Worm (Caenorhabditis elegans): Measurements from ENCODE around the gene kle-2.

The kle-2 gene

DNA sequence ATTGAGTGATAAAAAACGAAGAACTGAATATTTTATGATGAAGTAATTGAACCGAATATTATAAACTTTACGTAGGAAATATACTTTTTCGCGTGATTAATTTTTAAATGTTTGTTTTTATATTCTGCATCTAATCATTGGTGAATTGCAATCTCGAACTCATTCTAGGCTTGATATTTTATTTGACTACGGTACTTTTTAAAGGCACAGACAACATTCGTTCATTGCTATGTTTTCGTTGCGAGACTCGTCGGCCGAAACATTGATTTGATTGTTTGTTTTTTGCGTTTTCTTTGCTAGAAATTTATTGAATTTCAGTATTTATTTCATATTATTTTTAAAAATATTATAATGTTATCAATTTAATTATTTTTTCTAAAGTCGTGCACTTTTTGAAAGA lies 36.3 kb downstream of the kle-2 start, which contains the start of gene C06G4.4:
TSS of gene C06G4.4 (minus strand) at position 36 of the 400 bp plus-strand sequence.
- no peak for TF ChIP-seq ceh-36 (tag; optimal IDR thresholded peaks at IDR 0.05)
- no peak for TF ChIP-seq aly-1 (tag; optimal IDR thresholded peaks at IDR 0.05)
- no peak for TF ChIP-seq pes-1 (GFP tag; IDR thresholded peaks at IDR 0.05)
- no peak for TF ChIP-seq ama-1 (optimal IDR thresholded peaks at IDR 0.05)
- TF ChIP-seq scrt-1 (GFP tag; IDR thresholded peaks at IDR 0.05), result no peak
- TF ChIP-seq flt-1 (GFP tag; IDR thresholded peaks at IDR 0.05), result no peak
- no peak for TF ChIP-seq F13C5.2 (tag; optimal IDR thresholded peaks at IDR 0.05)
- no peak for TF ChIP-seq B0310.2 (tag; optimal IDR thresholded peaks at IDR 0.05)
- no peak for TF ChIP-seq tbx-11 (GFP tag; IDR thresholded peaks at IDR 0.05)
- no peak for TF ChIP-seq hnd-1 (tag; optimal IDR thresholded peaks at IDR 0.05)

DNA sequence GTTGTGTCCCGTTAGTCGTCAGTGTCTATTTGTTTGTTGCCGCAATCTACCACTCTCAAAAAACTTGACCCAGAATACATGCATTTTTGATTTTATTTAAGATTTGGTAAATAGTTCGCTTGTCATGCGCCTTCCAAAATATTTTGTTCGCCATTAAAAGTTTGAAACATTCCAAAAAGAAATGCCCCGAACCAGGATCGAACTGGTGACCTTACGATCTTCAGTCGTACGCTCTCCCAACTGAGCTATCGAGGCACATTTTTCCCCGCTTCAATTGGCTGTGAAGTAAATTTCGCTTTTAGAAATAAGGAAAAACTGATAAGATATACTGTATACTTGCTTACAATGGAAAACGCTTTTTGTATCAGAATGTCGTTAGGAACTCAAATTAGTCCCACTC lies 36.8 kb downstream of the kle-2 start:
- TF ChIP-seq flt-1 (GFP tag; IDR thresholded peaks at IDR 0.05), result no peak
- TF ChIP-seq B0310.2 (tag; optimal IDR thresholded peaks at IDR 0.05), result no peak
- TF ChIP-seq F13C5.2 (tag; optimal IDR thresholded peaks at IDR 0.05), result no peak
- TF ChIP-seq ceh-13 (GFP tag; optimal IDR thresholded peaks at IDR 0.05), result no peak
- TF ChIP-seq sea-1 (GFP tag; conservative IDR thresholded peaks at IDR 0.05), result no peak
- no peak for TF ChIP-seq hnd-1 (tag; optimal IDR thresholded peaks at IDR 0.05)
- no peak for TF ChIP-seq hmg-4 (GFP tag; optimal IDR thresholded peaks at IDR 0.05)
- TF ChIP-seq ama-1 (optimal IDR thresholded peaks at IDR 0.05), result no peak
- TF ChIP-seq pes-1 (GFP tag; IDR thresholded peaks at IDR 0.05), result no peak
- no peak for TF ChIP-seq tbx-11 (GFP tag; IDR thresholded peaks at IDR 0.05)
- TF ChIP-seq tra-4 (tag; optimal IDR thresholded peaks at IDR 0.05), result no peak
- no peak for TF ChIP-seq ets-7 (tag; optimal IDR thresholded peaks at IDR 0.05)

DNA sequence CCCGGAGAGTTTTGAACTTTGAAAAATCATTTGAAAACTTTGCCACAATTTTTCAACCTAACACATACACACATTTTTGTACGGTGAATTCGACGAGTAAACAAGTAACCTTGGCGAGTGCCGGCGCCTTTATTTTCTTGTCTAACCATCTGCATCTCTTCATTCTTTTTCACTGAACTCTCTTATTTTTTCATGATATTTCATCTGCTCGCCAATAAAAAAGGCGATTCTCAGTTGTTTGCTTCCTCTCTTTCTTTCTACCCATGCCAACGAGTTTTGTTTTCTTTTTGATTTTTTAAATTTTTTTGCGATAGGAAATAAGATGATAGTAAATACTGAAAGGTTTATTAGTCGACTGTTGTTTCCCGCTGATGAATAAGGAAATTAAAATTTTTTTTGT lies 37.2 kb downstream of the kle-2 start:
- TF ChIP-seq tra-4 (tag; optimal IDR thresholded peaks at IDR 0.05) (no peak), ets-7 (tag; optimal IDR thresholded peaks at IDR 0.05) (no peak), tbx-37 (GFP tag; conservative IDR thresholded peaks at IDR 0.05) (no peak), hmbx-1 (tag; optimal IDR thresholded peaks at IDR 0.05) (no peak), hmg-4 (GFP tag; optimal IDR thresholded peaks at IDR 0.05) (no peak), ceh-36 (tag; optimal IDR thresholded peaks at IDR 0.05) (no peak), B0310.2 (tag; optimal IDR thresholded peaks at IDR 0.05) (no peak), ceh-13 (GFP tag; optimal IDR thresholded peaks at IDR 0.05) (no peak), ama-1 (optimal IDR thresholded peaks at IDR 0.05) (no peak), tbx-11 (GFP tag; IDR thresholded peaks at IDR 0.05) (no peak), sea-1 (GFP tag; conservative IDR thresholded peaks at IDR 0.05) (no peak), scrt-1 (GFP tag; IDR thresholded peaks at IDR 0.05) (no peak), pes-1 (GFP tag; IDR thresholded peaks at IDR 0.05) (no peak), hnd-1 (tag; optimal IDR thresholded peaks at IDR 0.05) (no peak)

- no peak for TF ChIP-seq tbx-11 (GFP tag; IDR thresholded peaks at IDR 0.05)
- TF ChIP-seq flt-1 (GFP tag; IDR thresholded peaks at IDR 0.05), result no peak
- no peak for TF ChIP-seq pes-1 (GFP tag; IDR thresholded peaks at IDR 0.05)
- no peak for TF ChIP-seq sea-1 (GFP tag; conservative IDR thresholded peaks at IDR 0.05)
- TF ChIP-seq ceh-36 (tag; optimal IDR thresholded peaks at IDR 0.05), result no peak
Observed at ce11 chrIII:7979659-7980058, 38.1 kb downstream of the kle-2 start, which contains the start of gene clp-1. TSS of gene clp-1 (plus strand) at chrIII:7979959.

- no peak for TF ChIP-seq ceh-13 (GFP tag; optimal IDR thresholded peaks at IDR 0.05)
- TF ChIP-seq tbx-37 (GFP tag; conservative IDR thresholded peaks at IDR 0.05), result no peak
- TF ChIP-seq hmg-4 (GFP tag; optimal IDR thresholded peaks at IDR 0.05), result no peak
- TF ChIP-seq B0310.2 (tag; optimal IDR thresholded peaks at IDR 0.05), result no peak
- TF ChIP-seq hnd-1 (tag; optimal IDR thresholded peaks at IDR 0.05), result no peak
- TF ChIP-seq hmbx-1 (tag; optimal IDR thresholded peaks at IDR 0.05), result no peak
- TF ChIP-seq ceh-36 (tag; optimal IDR thresholded peaks at IDR 0.05), result no peak
- TF ChIP-seq pes-1 (GFP tag; IDR thresholded peaks at IDR 0.05), result no peak
- no peak for TF ChIP-seq F13C5.2 (tag; optimal IDR thresholded peaks at IDR 0.05)
- no peak for TF ChIP-seq scrt-1 (GFP tag; IDR thresholded peaks at IDR 0.05)
- no peak for TF ChIP-seq flt-1 (GFP tag; IDR thresholded peaks at IDR 0.05)
- no peak for TF ChIP-seq tra-4 (tag; optimal IDR thresholded peaks at IDR 0.05)
- no peak for TF ChIP-seq tbx-11 (GFP tag; IDR thresholded peaks at IDR 0.05)
- TF ChIP-seq ama-1 (optimal IDR thresholded peaks at IDR 0.05), result no peak
- TF ChIP-seq ets-7 (tag; optimal IDR thresholded peaks at IDR 0.05), result no peak
- TF ChIP-seq sea-1 (GFP tag; conservative IDR thresholded peaks at IDR 0.05), result no peak
Observed at ce11 chrIII:7981233-7981632, 39.7 kb downstream of the kle-2 start.

ce11 chrIII:7981938-7982337 lies 40.4 kb downstream of the kle-2 start:
- no peak for TF ChIP-seq tra-4 (tag; optimal IDR thresholded peaks at IDR 0.05)
- TF ChIP-seq ceh-36 (tag; optimal IDR thresholded peaks at IDR 0.05), result no peak
- TF ChIP-seq hnd-1 (tag; optimal IDR thresholded peaks at IDR 0.05), result no peak
- TF ChIP-seq hmbx-1 (tag; optimal IDR thresholded peaks at IDR 0.05), result no peak
- TF ChIP-seq flt-1 (GFP tag; IDR thresholded peaks at IDR 0.05), result no peak
- TF ChIP-seq ets-7 (tag; optimal IDR thresholded peaks at IDR 0.05), result no peak
- no peak for TF ChIP-seq aly-1 (tag; optimal IDR thresholded peaks at IDR 0.05)
- no peak for TF ChIP-seq scrt-1 (GFP tag; IDR thresholded peaks at IDR 0.05)
- no peak for TF ChIP-seq tbx-37 (GFP tag; conservative IDR thresholded peaks at IDR 0.05)
- no peak for TF ChIP-seq pes-1 (GFP tag; IDR thresholded peaks at IDR 0.05)
- no peak for TF ChIP-seq F13C5.2 (tag; optimal IDR thresholded peaks at IDR 0.05)
- no peak for TF ChIP-seq hmg-4 (GFP tag; optimal IDR thresholded peaks at IDR 0.05)
- TF ChIP-seq B0310.2 (tag; optimal IDR thresholded peaks at IDR 0.05), result no peak

DNA sequence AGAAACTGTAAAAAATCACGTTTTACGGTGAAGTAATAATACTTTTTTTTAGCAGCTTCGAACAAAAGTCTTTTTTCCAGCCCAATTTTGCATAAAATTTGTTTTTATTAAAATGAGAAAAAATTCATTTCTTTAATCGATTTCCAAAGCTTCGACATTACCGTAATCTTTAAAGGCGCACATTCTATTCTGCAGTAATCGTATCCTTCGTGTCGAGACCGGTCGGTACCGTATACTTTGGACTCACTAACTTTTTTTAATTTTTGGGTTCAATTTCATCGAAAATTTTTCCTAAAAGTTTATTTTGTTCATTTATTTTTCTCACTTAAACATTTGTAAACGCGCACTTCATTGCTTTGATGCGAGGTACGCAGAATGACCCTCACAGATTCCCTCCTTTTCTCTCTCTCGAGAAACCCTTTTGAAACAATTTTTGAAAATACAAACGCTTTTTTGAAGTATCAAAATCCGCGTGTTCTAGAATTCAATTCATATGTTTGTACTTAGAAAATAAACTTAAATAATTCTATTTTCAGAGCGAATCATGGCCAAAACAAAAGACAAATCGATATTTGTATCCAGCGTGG lies 45.2 kb downstream of the kle-2 start, which contains the start of gene hrpk-2:
TSS of gene hrpk-2 (plus strand) at position 537 of the 587 bp plus-strand sequence.
- TF ChIP-seq hmg-4 (GFP tag; optimal IDR thresholded peaks at IDR 0.05) (no peak), aly-1 (tag; optimal IDR thresholded peaks at IDR 0.05) (no peak), tbx-11 (GFP tag; IDR thresholded peaks at IDR 0.05) (no peak), F13C5.2 (tag; optimal IDR thresholded peaks at IDR 0.05) (no peak), flt-1 (GFP tag; IDR thresholded peaks at IDR 0.05) (no peak), B0310.2 (tag; optimal IDR thresholded peaks at IDR 0.05) (no peak), ama-1 (optimal IDR thresholded peaks at IDR 0.05) (no peak), ets-7 (tag; optimal IDR thresholded peaks at IDR 0.05) (no peak), hnd-1 (tag; optimal IDR thresholded peaks at IDR 0.05) (no peak), sea-1 (GFP tag; conservative IDR thresholded peaks at IDR 0.05) (no peak), ceh-13 (GFP tag; optimal IDR thresholded peaks at IDR 0.05) (no peak)

All from whole organism, early embryonic.